Fruit fly (Drosophila melanogaster) whole organism, embryonic: ENCODE measurements around the gene CG9338.

Experiments
- Bdp1 ChIP-seq: fragments of 200-800 bp; sonication (Bioruptor generic); optimal IDR thresholded peaks from 3 replicates; lab custom pipeline; 2016; ENCODE audit warnings: missing biosample characterization, missing genetic modification characterization
- CG10209 ChIP-seq: fragments of 200-800 bp; sonication (Bioruptor generic); optimal IDR thresholded peaks from 3 replicates; lab custom pipeline; 2017; ENCODE audit warnings: missing biosample characterization, mild to moderate bottlenecking, missing genetic modification characterization, missing genetic modification reagents
- CG12219 ChIP-seq: fragments of 200-800 bp; sonication (Bioruptor generic); optimal IDR thresholded peaks from 3 replicates; lab custom pipeline; 2018; ENCODE audit warnings: missing biosample characterization, mild to moderate bottlenecking, missing genetic modification characterization
- CG12659 ChIP-seq: fragments of 200-800 bp; sonication (Bioruptor generic); optimal IDR thresholded peaks from 3 replicates; lab custom pipeline; 2017; ENCODE audit warnings: mild to moderate bottlenecking, missing biosample characterization, missing genetic modification reagents, missing genetic modification characterization
- CG12744 ChIP-seq: fragments of 200-800 bp; sonication (Bioruptor generic); optimal IDR thresholded peaks from 2 replicates; lab custom pipeline; 2016; ENCODE audit warnings: missing biosample characterization, missing genetic modification characterization
- CG14860 ChIP-seq: fragments of 200-800 bp; sonication (Bioruptor generic); IDR thresholded peaks from 3 replicates; pipeline ENCODE4 v1.3.6; 2022; ENCODE audit warnings: missing biosample characterization, missing genetic modification characterization; ENCODE audit not compliant: partially characterized antibody
- CG2678 ChIP-seq: fragments of 200-800 bp; sonication (Bioruptor generic); optimal IDR thresholded peaks from 3 replicates; lab custom pipeline; 2019; ENCODE audit warnings: missing biosample characterization, mild to moderate bottlenecking, missing genetic modification characterization, moderate library complexity
- CG2875 ChIP-seq: fragments of 200-800 bp; sonication (Bioruptor generic); optimal IDR thresholded peaks from 2 replicates; lab custom pipeline; 2017; ENCODE audit warnings: missing biosample characterization, mild to moderate bottlenecking, missing genetic modification characterization, missing genetic modification reagents
- CG33213 ChIP-seq: fragments of 200-800 bp; sonication (Bioruptor generic); optimal IDR thresholded peaks from 3 replicates; lab custom pipeline; 2016; ENCODE audit warnings: missing biosample characterization, missing genetic modification characterization
- CG33557 ChIP-seq: fragments of 200-800 bp; sonication (Bioruptor generic); optimal IDR thresholded peaks from 2 replicates; lab custom pipeline; 2019; ENCODE audit warnings: missing biosample characterization, mild to moderate bottlenecking, missing genetic modification characterization, moderate library complexity
- CG3995 ChIP-seq: fragments of 200-800 bp; sonication (Bioruptor generic); optimal IDR thresholded peaks from 3 replicates; lab custom pipeline; 2016; ENCODE audit warnings: missing biosample characterization, missing genetic modification characterization
- CG42726 ChIP-seq: fragments of 200-800 bp; sonication (Bioruptor generic); IDR thresholded peaks from 2 replicates; pipeline ENCODE4 v1.3.6; 2022; ENCODE audit warnings: missing biosample characterization, missing genetic modification characterization; ENCODE audit not compliant: partially characterized antibody
- CG4707 ChIP-seq: fragments of 200-800 bp; sonication (Bioruptor generic); optimal IDR thresholded peaks from 2 replicates; lab custom pipeline; 2018; ENCODE audit warnings: missing biosample characterization, mild to moderate bottlenecking, missing genetic modification characterization, moderate library complexity
- CG4854 ChIP-seq: fragments of 200-800 bp; sonication (Bioruptor generic); optimal IDR thresholded peaks from 2 replicates; lab custom pipeline; 2016; ENCODE audit warnings: missing biosample characterization, missing genetic modification characterization, inconsistent platforms
- CG6175 ChIP-seq: fragments of 200-800 bp; sonication (Bioruptor generic); IDR thresholded peaks from 3 replicates; pipeline ENCODE4 v1.3.6; 2022; ENCODE audit warnings: missing biosample characterization, missing genetic modification characterization
- CG7271 ChIP-seq: fragments of 200-800 bp; sonication (Bioruptor generic); optimal IDR thresholded peaks from 2 replicates; lab custom pipeline; 2018; ENCODE audit warnings: missing biosample characterization, mild to moderate bottlenecking, missing genetic modification characterization, moderate library complexity
- CG8944 ChIP-seq: fragments of 200-800 bp; sonication (Bioruptor generic); optimal IDR thresholded peaks from 3 replicates; lab custom pipeline; 2016; ENCODE audit warnings: missing biosample characterization, missing genetic modification characterization
- CkIIα-i1 ChIP-seq: fragments of 200-800 bp; sonication (Bioruptor generic); IDR thresholded peaks from 2 replicates; pipeline ENCODE4 v1.3.6; 2022; ENCODE audit warnings: missing biosample characterization, missing genetic modification characterization
- Dfd ChIP-seq, 2 experiments: fragments of >200 bp; optimal IDR thresholded peaks; 2 replicates each; lab custom pipeline; 2017; ENCODE audit warnings: missing biosample characterization in 2 of 2, missing genetic modification characterization in 2 of 2
- Doc3 ChIP-seq: fragments of 200-800 bp; sonication (Bioruptor generic); IDR thresholded peaks from 3 replicates; pipeline ENCODE4 v1.3.6; 2022; ENCODE audit warnings: missing biosample characterization, missing genetic modification characterization; ENCODE audit not compliant: partially characterized antibody
- Hand ChIP-seq: fragments of 200-800 bp; sonication (Bioruptor generic); optimal IDR thresholded peaks from 2 replicates; lab custom pipeline; 2017; ENCODE audit warnings: mild to moderate bottlenecking, missing biosample characterization, missing genetic modification reagents, missing genetic modification characterization
- Hey ChIP-seq: fragments of 200-800 bp; sonication (Bioruptor generic); optimal IDR thresholded peaks from 3 replicates; lab custom pipeline; 2018; ENCODE audit warnings: missing biosample characterization, mild to moderate bottlenecking, missing genetic modification characterization
- Hsf ChIP-seq: fragments of 200-800 bp; sonication (Bioruptor generic); optimal IDR thresholded peaks from 3 replicates; lab custom pipeline; 2016; ENCODE audit warnings: missing biosample characterization, missing genetic modification characterization
- Mad ChIP-seq: fragments of 200-800 bp; sonication (Bioruptor generic); optimal IDR thresholded peaks from 2 replicates; lab custom pipeline; 2016; ENCODE audit warnings: missing biosample characterization, missing genetic modification characterization
- Myb ChIP-seq: fragments of 200-800 bp; sonication (Bioruptor generic); optimal IDR thresholded peaks from 2 replicates; lab custom pipeline; 2016; ENCODE audit warnings: missing biosample characterization, missing genetic modification characterization
- Six4 ChIP-seq: fragments of 200-800 bp; sonication (Bioruptor generic); optimal IDR thresholded peaks from 2 replicates; lab custom pipeline; 2016; ENCODE audit warnings: missing biosample characterization, missing genetic modification characterization
- Sox102F ChIP-seq: fragments of 200-800 bp; sonication (Bioruptor generic); optimal IDR thresholded peaks from 2 replicates; lab custom pipeline; 2018; ENCODE audit warnings: missing biosample characterization, mild to moderate bottlenecking, missing genetic modification characterization, moderate library complexity
- Ssrp ChIP-seq: fragments of 200-800 bp; sonication (Bioruptor generic); optimal IDR thresholded peaks from 2 replicates; lab custom pipeline; 2018; ENCODE audit warnings: missing biosample characterization, mild to moderate bottlenecking, missing genetic modification characterization, moderate library complexity
- Stat92E ChIP-seq, 3 experiments: fragments of >200 bp in 2 of 3; fragments of 200-800 bp in 1 of 3; sonication (Bioruptor generic) in 1 of 3; optimal IDR thresholded peaks; 2 replicates each; lab custom pipeline; 2017 to 2019; ENCODE audit warnings: missing biosample characterization in 3 of 3, missing genetic modification characterization in 3 of 3, mild to moderate bottlenecking in 1 of 3, moderate library complexity in 1 of 3
- Usf ChIP-seq: fragments of 200-800 bp; sonication (Bioruptor generic); optimal IDR thresholded peaks from 2 replicates; lab custom pipeline; 2017; ENCODE audit warnings: missing genotype, missing biosample characterization, missing genetic modification characterization
- Vsx1 ChIP-seq: fragments of 200-800 bp; sonication (Bioruptor generic); optimal IDR thresholded peaks from 2 replicates; lab custom pipeline; 2017; ENCODE audit warnings: missing biosample characterization, mild to moderate bottlenecking, missing genetic modification characterization, missing genetic modification reagents
- YL-1 ChIP-seq: fragments of 200-800 bp; sonication (Bioruptor generic); optimal IDR thresholded peaks from 3 replicates; lab custom pipeline; 2017; ENCODE audit warnings: missing biosample characterization, mild to moderate bottlenecking, missing genetic modification characterization
- al ChIP-seq: fragments of 200-800 bp; sonication (Bioruptor generic); IDR thresholded peaks from 2 replicates; pipeline ENCODE4 v1.3.6; 2022; ENCODE audit warnings: missing biosample characterization, missing genetic modification characterization
- br ChIP-seq: fragments of >200 bp; optimal IDR thresholded peaks from 2 replicates; lab custom pipeline; 2017
- chif ChIP-seq, 2 experiments: fragments of 200-800 bp; sonication (Bioruptor generic); optimal IDR thresholded peaks; 3 replicates each; lab custom pipeline; 2016; ENCODE audit warnings: missing biosample characterization in 2 of 2, missing genetic modification characterization in 2 of 2
- dpn ChIP-seq, 2 experiments: fragments of 200-800 bp; sonication (Bioruptor generic); optimal IDR thresholded peaks; 3 replicates each; lab custom pipeline; 2016; ENCODE audit warnings: missing biosample characterization in 2 of 2, missing genetic modification characterization in 2 of 2
- fd102C ChIP-seq: fragments of 200-800 bp; sonication (Bioruptor generic); optimal IDR thresholded peaks from 2 replicates; lab custom pipeline; 2018; ENCODE audit warnings: missing biosample characterization, mild to moderate bottlenecking, missing genetic modification characterization, moderate library complexity
- fu2 ChIP-seq: fragments of 200-800 bp; sonication (Bioruptor generic); optimal IDR thresholded peaks from 2 replicates; lab custom pipeline; 2016; ENCODE audit warnings: missing biosample characterization, missing genetic modification characterization
- hb ChIP-seq: fragments of 200-800 bp; sonication (Bioruptor generic); IDR thresholded peaks from 3 replicates; pipeline ENCODE4 v1.3.6; 2022; ENCODE audit warnings: missing biosample characterization, missing genetic modification characterization; ENCODE audit not compliant: partially characterized antibody
- jing ChIP-seq: fragments of 200-800 bp; sonication (Bioruptor generic); optimal IDR thresholded peaks from 2 replicates; lab custom pipeline; 2018; ENCODE audit warnings: missing biosample characterization, mild to moderate bottlenecking, missing genetic modification characterization
- kni ChIP-seq: fragments of 200-800 bp; sonication (Bioruptor generic); optimal IDR thresholded peaks from 3 replicates; lab custom pipeline; 2017; ENCODE audit warnings: mild to moderate bottlenecking, missing biosample characterization, missing genetic modification reagents, missing genetic modification characterization
- row ChIP-seq: fragments of 200-800 bp; sonication (Bioruptor generic); IDR thresholded peaks from 3 replicates; pipeline ENCODE4 v1.3.6; 2022; ENCODE audit warnings: missing biosample characterization, missing genetic modification characterization
- schlank ChIP-seq: fragments of 200-800 bp; sonication (Bioruptor generic); optimal IDR thresholded peaks from 2 replicates; lab custom pipeline; 2018; ENCODE audit warnings: missing biosample characterization, mild to moderate bottlenecking, missing genetic modification characterization
- scrt ChIP-seq: fragments of 200-800 bp; sonication (Bioruptor generic); optimal IDR thresholded peaks from 2 replicates; lab custom pipeline; 2018; ENCODE audit warnings: missing biosample characterization, mild to moderate bottlenecking, missing genetic modification characterization, moderate library complexity
- slbo ChIP-seq: fragments of 200-800 bp; sonication (Bioruptor generic); IDR thresholded peaks from 2 replicates; pipeline ENCODE4 v1.3.6; 2022; ENCODE audit warnings: missing biosample characterization, missing genetic modification characterization
- stwl ChIP-seq: fragments of 200-800 bp; sonication (Bioruptor generic); optimal IDR thresholded peaks from 3 replicates; lab custom pipeline; 2018; ENCODE audit warnings: missing biosample characterization, mild to moderate bottlenecking, missing genetic modification characterization, moderate library complexity
- trem ChIP-seq: fragments of 200-800 bp; optimal IDR thresholded peaks from 3 replicates; lab custom pipeline; 2019; ENCODE audit warnings: missing biosample characterization, mild to moderate bottlenecking, missing genetic modification characterization, moderate library complexity
- vvl ChIP-seq: fragments of 200-800 bp; sonication (Bioruptor generic); IDR thresholded peaks from 2 replicates; pipeline ENCODE4 v1.3.6; 2022; ENCODE audit warnings: missing biosample characterization, missing genetic modification characterization
- z ChIP-seq: fragments of 200-800 bp; sonication (Bioruptor generic); IDR thresholded peaks from 3 replicates; pipeline ENCODE4 v1.3.6; 2022; ENCODE audit warnings: missing biosample characterization, missing genetic modification characterization

Gene CG9338

DNA sequence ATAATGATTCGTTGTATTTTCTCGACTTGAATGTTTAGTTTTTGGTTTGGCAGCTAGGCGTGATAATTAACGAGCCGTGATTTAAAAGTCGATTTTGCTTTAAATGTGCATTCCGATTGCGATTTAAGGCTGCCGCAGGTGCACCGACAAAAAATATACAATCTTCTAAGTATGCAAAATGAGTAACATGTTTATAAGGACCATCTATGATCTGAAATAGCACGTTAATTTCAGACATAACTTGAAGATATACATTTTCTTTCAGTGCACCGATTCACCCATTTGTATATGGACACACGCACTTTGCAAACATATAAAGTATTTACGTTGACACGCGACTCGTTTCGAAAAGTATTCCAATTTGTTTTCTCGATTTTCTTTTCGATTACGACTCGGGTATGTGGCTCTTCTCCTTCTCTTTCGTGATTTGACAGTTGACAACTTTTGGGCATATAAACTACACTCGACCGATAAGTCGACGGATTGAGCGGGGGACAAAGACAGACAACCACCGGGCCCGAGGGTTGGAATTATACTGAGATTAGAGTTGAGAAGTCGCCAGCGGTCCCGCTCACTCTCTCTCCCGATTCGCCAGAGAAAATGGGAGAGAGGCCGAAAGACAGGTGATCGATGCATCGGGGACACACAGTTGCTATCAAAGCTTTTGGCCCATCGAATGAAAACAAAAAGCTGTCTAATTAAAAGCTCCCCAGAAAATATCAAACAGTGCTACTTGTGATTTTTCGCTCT is 25.0 kb downstream of the CG9338 start (continued):
- TF ChIP-seq CG33213 (peak; percentile 10), Usf (no peak), Doc3 (GFP tag; lab: Robert Waterston, UW) (no peak), Hand (GFP tag; lab: Kevin White, UChicago) (no peak), al (GFP tag; lab: Robert Waterston, UW) (no peak), Bdp1 (GFP tag; lab: Kevin White, UChicago) (peak; percentile 7), CG3995 (no peak), Vsx1 (GFP tag; lab: Kevin White, UChicago) (no peak), kni (peak; percentile 57), z (peak; percentile 4; the same call in 1 of the 3 replicates), CG42726 (GFP tag; lab: Robert Waterston, UW) (no peak), Myb (GFP tag; lab: Kevin White, UChicago) (no peak), CG14860 (GFP tag; lab: Robert Waterston, UW) (no peak), CG2875 (GFP tag; lab: Kevin White, UChicago) (peak; percentile 72), CG4707 (peak; percentile 14), Mad (GFP tag; lab: Kevin White, UChicago) (no peak), schlank (no peak), Hsf (GFP tag; lab: Kevin White, UChicago) (peak; percentile 14), jing (no peak), trem (tag; lab: Kevin White, UChicago) (no peak), CG12659 (GFP tag; lab: Kevin White, UChicago) (peak; percentile 24), fu2 (GFP tag; lab: Kevin White, UChicago) (no peak), hb (GFP tag; lab: Robert Waterston, UW) (no peak), Sox102F (GFP tag; lab: Kevin White, UChicago) (peak; percentile 66), slbo (GFP tag; lab: Robert Waterston, UW) (peak; percentile 34; the same call in 1 of the 2 replicates), CG7271 (tag; lab: Kevin White, UChicago) (no peak), Dfd (GFP tag; optimal IDR thresholded peaks at IDR 0.05; lab: Kevin White, UChicago) (no peak), chif (GFP tag; optimal IDR thresholded peaks at IDR 0.05; lab: Kevin White, UChicago) (peak in 1 of 2 experiments; percentile 5), fd102C (GFP tag; lab: Kevin White, UChicago) (no peak), Six4 (GFP tag; lab: Kevin White, UChicago) (peak; percentile 39), CG12219 (peak; percentile 44), stwl (no peak), CG33557 (GFP tag; lab: Kevin White, UChicago) (no peak), dpn (GFP tag; optimal IDR thresholded peaks at IDR 0.05; lab: Kevin White, UChicago) (peak; percentile 36 to 57), row (GFP tag; lab: Robert Waterston, UW) (peak; percentile 32; the same call in 2 of the 3 replicates), CkIIα-i1 (GFP tag; lab: Robert Waterston, UW) (no peak), br (lab: Kevin White, UChicago) (no peak), scrt (GFP tag; lab: Kevin White, UChicago) (no peak), CG10209 (peak; percentile 53), CG12744 (GFP tag; lab: Kevin White, UChicago) (no peak), vvl (GFP tag; lab: Robert Waterston, UW) (peak; percentile 31), YL-1 (no peak), CG6175 (GFP tag; lab: Robert Waterston, UW) (no peak), Ssrp (tag; lab: Kevin White, UChicago) (peak; percentile 45), CG2678 (tag; lab: Kevin White, UChicago) (peak; percentile 37), Hey (tag; lab: Kevin White, UChicago) (no peak), CG4854 (GFP tag; lab: Kevin White, UChicago) (peak; percentile 4), Stat92E (GFP tag; optimal IDR thresholded peaks at IDR 0.05; lab: Kevin White, UChicago) (peak in 1 of 3 experiments; percentile 17), CG8944 (GFP tag; lab: Kevin White, UChicago) (no peak)
